Worm (Caenorhabditis elegans): ENCODE results near the gene ZK185.1.

Gene ZK185.1

DNA sequence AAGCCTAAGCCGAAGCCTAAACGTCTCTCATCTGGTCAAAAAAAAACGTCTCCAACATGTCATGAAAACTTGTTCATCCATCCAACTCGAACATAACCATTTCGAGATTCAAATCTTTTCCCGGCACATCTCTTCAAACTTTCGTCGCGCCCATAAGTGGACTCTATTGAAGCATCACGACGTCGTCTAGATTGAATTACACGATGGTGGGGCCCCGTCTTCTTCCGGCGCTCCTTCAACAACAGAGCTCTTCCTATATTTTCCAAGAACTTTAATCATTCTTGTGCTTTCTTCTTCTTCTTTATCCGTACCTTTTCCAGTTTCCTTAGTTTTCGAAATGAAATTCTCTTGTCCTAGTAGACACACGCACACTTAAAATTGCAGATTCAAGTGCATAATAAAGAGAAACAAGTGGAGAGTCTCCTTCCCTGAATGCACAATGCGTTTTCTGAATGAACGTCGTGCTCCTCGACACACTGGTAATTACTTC is 20.1 kb downstream of the ZK185.1 start, which contains the start of gene F28E10.1:
Gene F28E10.1, plus strand, starts transcription at position 440 of the 490 bp plus-strand sequence.
- TF ChIP-seq nhr-47 (tag; optimal IDR thresholded peaks at IDR 0.05) (no peak), snu-23 (GFP tag; optimal IDR thresholded peaks at IDR 0.05) (no peak), unc-98 (GFP tag; IDR thresholded peaks at IDR 0.05) (no peak), nhr-12 (tag; optimal IDR thresholded peaks at IDR 0.05) (no peak), ceh-63 (GFP tag; optimal IDR thresholded peaks at IDR 0.05) (no peak), lin-14 (GFP tag; optimal IDR thresholded peaks at IDR 0.05) (peak; percentile 54), fkh-10 (GFP tag; optimal IDR thresholded peaks at IDR 0.05) (peak; percentile 77)

DNA sequence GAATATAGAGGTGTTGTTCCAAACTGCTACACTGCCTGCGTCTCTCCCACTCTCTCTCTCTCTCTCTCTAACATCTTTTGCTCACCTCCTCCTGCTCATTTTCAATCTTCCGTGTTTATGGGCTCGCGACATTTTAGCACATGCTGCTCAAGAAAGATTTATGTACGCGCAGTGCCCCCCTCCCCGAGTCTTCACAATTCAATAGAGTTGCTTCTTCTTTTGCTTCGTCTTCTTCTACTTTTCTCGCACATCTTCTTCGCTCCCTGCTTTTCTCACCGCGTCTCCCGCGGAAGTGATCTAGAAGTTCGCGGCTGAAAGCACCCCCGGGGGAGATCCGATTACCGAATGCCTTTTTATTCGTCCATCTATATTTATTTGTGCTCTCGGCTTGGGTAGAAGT is 22.2 kb downstream of the ZK185.1 start:
- TF ChIP-seq Y116A8C.19 (tag; optimal IDR thresholded peaks at IDR 0.05; ENCODE audit: borderline replicate concordance) (no peak), aha-1 (tag; optimal IDR thresholded peaks at IDR 0.05) (no peak), fkh-10 (GFP tag; optimal IDR thresholded peaks at IDR 0.05) (peak; percentile 77), lin-13 (GFP tag; optimal IDR thresholded peaks at IDR 0.05) (peak; percentile 9), nhr-47 (tag; optimal IDR thresholded peaks at IDR 0.05) (peak; percentile 27), nhr-77 (tag; optimal IDR thresholded peaks at IDR 0.05) (no peak), ztf-11 (tag; optimal IDR thresholded peaks at IDR 0.05) (no peak), mab-9 (GFP tag; IDR thresholded peaks at IDR 0.05) (no peak), jun-1 (tag; optimal IDR thresholded peaks at IDR 0.05) (no peak), snpc-4 (tag; optimal IDR thresholded peaks at IDR 0.05) (no peak), zip-4 (GFP tag; optimal IDR thresholded peaks at IDR 0.05) (no peak), fkh-8 (tag; optimal IDR thresholded peaks at IDR 0.05) (peak; percentile 64), irx-1 (tag; optimal IDR thresholded peaks at IDR 0.05) (peak; percentile 9), efl-1 (optimal IDR thresholded peaks at IDR 0.05) (no peak), efl-1 (GFP tag; optimal IDR thresholded peaks at IDR 0.05 in 1 of 2) (peak in 1 of 2 experiments; percentile 2), nhr-71 (tag; optimal IDR thresholded peaks at IDR 0.05) (peak; percentile 24), lin-14 (GFP tag; optimal IDR thresholded peaks at IDR 0.05) (peak; percentile 79), ets-5 (GFP tag; IDR thresholded peaks at IDR 0.05) (no peak), nhr-19 (GFP tag; conservative IDR thresholded peaks at IDR 0.05) (no peak)

DNA sequence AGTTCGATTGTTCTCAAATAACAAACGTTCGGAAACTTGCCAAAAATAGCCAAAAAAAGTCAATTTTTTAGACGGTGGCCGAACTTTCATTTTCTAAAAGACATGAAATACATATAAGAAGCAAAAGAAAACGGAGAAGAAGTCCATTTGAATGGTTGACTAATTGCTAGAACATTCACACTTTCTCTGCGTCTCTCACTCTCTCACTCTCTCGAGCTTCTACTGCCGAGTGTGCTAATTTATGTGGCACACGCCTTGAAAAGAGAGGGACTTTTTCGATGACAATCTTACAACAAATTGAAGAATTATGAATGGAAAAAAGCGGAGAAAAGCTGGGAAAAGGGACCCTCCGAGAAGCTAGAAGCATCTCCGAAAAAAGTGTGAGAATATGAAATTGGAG is 25.7 kb downstream of the ZK185.1 start:
- peak in 1 of 3 experiments; percentile 26 for TF ChIP-seq ceh-82 (tag; optimal IDR thresholded peaks at IDR 0.05)
- peak; percentile 6 for TF ChIP-seq nhr-47 (tag; optimal IDR thresholded peaks at IDR 0.05)
- peak; percentile 52 for TF ChIP-seq lin-14 (GFP tag; optimal IDR thresholded peaks at IDR 0.05)
- TF ChIP-seq ceh-8 (GFP tag; optimal IDR thresholded peaks at IDR 0.05) = peak; percentile 9
- no peak for TF ChIP-seq unc-30 (tag; optimal IDR thresholded peaks at IDR 0.05)
- TF ChIP-seq nhr-76 (tag; optimal IDR thresholded peaks at IDR 0.05) = no peak

DNA sequence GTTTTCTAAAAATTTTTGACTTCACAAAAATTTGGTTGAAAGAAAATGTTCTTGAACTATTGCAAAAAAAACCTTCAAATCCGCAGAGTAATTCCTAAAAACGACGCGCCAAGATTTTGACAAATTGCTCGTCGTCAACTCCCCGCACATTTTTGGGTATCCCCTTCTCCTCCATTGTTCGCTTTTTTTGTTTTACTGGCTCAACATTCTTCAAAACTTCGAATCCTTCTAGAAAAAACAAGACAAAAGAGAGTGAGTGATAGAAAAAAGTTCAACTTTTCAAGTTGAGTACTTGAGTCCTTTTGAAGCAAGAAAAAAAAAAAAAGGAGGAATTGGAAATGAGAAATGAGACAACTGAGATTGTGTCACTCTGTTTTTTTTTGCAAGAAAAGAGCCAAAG is 28.5 kb downstream of the ZK185.1 start:
- TF ChIP-seq fkh-8 (tag; optimal IDR thresholded peaks at IDR 0.05) (no peak), aha-1 (tag; optimal IDR thresholded peaks at IDR 0.05) (no peak), egl-13 (tag; optimal IDR thresholded peaks at IDR 0.05) (no peak), dpl-1 (GFP tag; optimal IDR thresholded peaks at IDR 0.05) (no peak), swsn-7 (tag; optimal IDR thresholded peaks at IDR 0.05) (no peak), ceh-8 (GFP tag; optimal IDR thresholded peaks at IDR 0.05) (no peak), mep-1 (tag; optimal IDR thresholded peaks at IDR 0.05) (no peak), fos-1 (tag; optimal IDR thresholded peaks at IDR 0.05) (no peak), nhr-11 (tag; optimal IDR thresholded peaks at IDR 0.05) (no peak), sup-37 (GFP tag; optimal IDR thresholded peaks at IDR 0.05) (no peak), lin-39 (tag; optimal IDR thresholded peaks at IDR 0.05) (no peak), efl-3 (GFP tag; optimal IDR thresholded peaks at IDR 0.05) (no peak), ztf-4 (tag; optimal IDR thresholded peaks at IDR 0.05) (no peak), unc-86 (tag; optimal IDR thresholded peaks at IDR 0.05) (no peak), lin-13 (GFP tag; optimal IDR thresholded peaks at IDR 0.05) (no peak)

Data from whole organism, L1 larva.